Worm (Caenorhabditis elegans) whole organism, L1 larva: ENCODE data around the gene erfa-1.

Experiments used
- C04F5.9 ChIP-seq: sonication (generic microtip); optimal IDR thresholded peaks from 2 replicates; lab custom pipeline; 2016; ENCODE audit warnings: missing genetic modification characterization, missing compliant biosample characterization
- C16A3.4 ChIP-seq: fragments of 150-350 bp; optimal IDR thresholded peaks from 2 replicates; lab custom pipeline; 2014; ENCODE audit warnings: missing biosample characterization, missing genetic modification characterization
- F16B12.6 ChIP-seq: fragments of 150-350 bp; optimal IDR thresholded peaks from 2 replicates; lab custom pipeline; 2014; ENCODE audit warnings: missing biosample characterization, missing genetic modification characterization
- Y116A8C.19 ChIP-seq: sonication (generic microtip); optimal IDR thresholded peaks from 2 replicates; lab custom pipeline; 2016; ENCODE audit warnings: missing compliant biosample characterization, missing genetic modification characterization, borderline replicate concordance
- alr-1 ChIP-seq: fragments of 200-800 bp; sonication (Bioruptor generic); optimal IDR thresholded peaks from 2 replicates; lab custom pipeline; 2018; ENCODE audit warnings: borderline replicate concordance, mild to moderate bottlenecking, missing genetic modification characterization, missing compliant biosample characterization
- aly-2 ChIP-seq: fragments of 150-350 bp; optimal IDR thresholded peaks from 2 replicates; lab custom pipeline; 2014; ENCODE audit warnings: missing biosample characterization, missing genetic modification characterization
- ama-1 ChIP-seq: fragments of 150-350 bp; optimal IDR thresholded peaks from 2 replicates; lab custom pipeline; 2014
- blmp-1 ChIP-seq: fragments of 150-350 bp; optimal IDR thresholded peaks from 2 replicates; lab custom pipeline; 2014; ENCODE audit warnings: missing biosample characterization, missing genetic modification characterization
- ceh-8 ChIP-seq: fragments of 200-800 bp; sonication (Bioruptor generic); optimal IDR thresholded peaks from 2 replicates; lab custom pipeline; 2018; ENCODE audit warnings: mild to moderate bottlenecking, missing genetic modification characterization, moderate library complexity, missing compliant biosample characterization
- ceh-88 ChIP-seq: fragments of 200-800 bp; sonication (Bioruptor generic); IDR thresholded peaks from 2 replicates; pipeline ENCODE4 v1.3.6; 2022; ENCODE audit warnings: missing genetic modification characterization, missing compliant biosample characterization
- dsc-1 ChIP-seq: sonication (generic microtip); optimal IDR thresholded peaks from 2 replicates; lab custom pipeline; 2016; ENCODE audit warnings: mild to moderate bottlenecking, missing genetic modification characterization, missing compliant biosample characterization
- efl-1 ChIP-seq, 4 experiments: fragments of 150-350 bp; optimal IDR thresholded peaks in 3 of 4; peaks in 1 of 4; 1 replicate in 1 of 4; 2 replicates in 3 of 4; lab custom pipeline; 2014; ENCODE audit warnings: missing biosample characterization in 2 of 4, missing genetic modification characterization in 2 of 4, missing genetic modification reagents in 2 of 4
- egl-13 ChIP-seq: sonication (generic microtip); optimal IDR thresholded peaks from 2 replicates; lab custom pipeline; 2016; ENCODE audit warnings: missing genotype, missing genetic modification reagents, missing genetic modification characterization, missing compliant biosample characterization
- egl-27 ChIP-seq, 2 experiments: fragments of 150-350 bp in 1 of 2; sonication (generic microtip); optimal IDR thresholded peaks; 3 replicates each; lab custom pipeline; 2017 to 2018; ENCODE audit warnings: missing biosample characterization in 2 of 2, missing genetic modification characterization in 2 of 2, missing genetic modification reagents in 2 of 2
- elt-2 ChIP-seq: sonication (generic microtip); optimal IDR thresholded peaks from 2 replicates; lab custom pipeline; 2016; ENCODE audit warnings: missing genetic modification characterization, mild to moderate bottlenecking, inconsistent platforms, missing compliant biosample characterization, missing genetic modification reagents
- elt-3 ChIP-seq, 6 experiments: fragments of 150-350 bp in 1 of 6; sonication (generic microtip); optimal IDR thresholded peaks; 2 replicates each; lab custom pipeline; 2017 to 2018; ENCODE audit warnings: missing biosample characterization in 6 of 6, missing genetic modification characterization in 6 of 6, inconsistent platforms in 1 of 6
- fkh-4 ChIP-seq: sonication (generic microtip); optimal IDR thresholded peaks from 2 replicates; lab custom pipeline; 2016; ENCODE audit warnings: missing compliant biosample characterization, missing genetic modification characterization, borderline replicate concordance
- fkh-8 ChIP-seq: sonication (generic microtip); optimal IDR thresholded peaks from 2 replicates; lab custom pipeline; 2016; ENCODE audit warnings: mild to moderate bottlenecking, missing genetic modification characterization, missing compliant biosample characterization
- fos-1 ChIP-seq: fragments of 150-350 bp; optimal IDR thresholded peaks from 2 replicates; lab custom pipeline; 2014; ENCODE audit warnings: missing biosample characterization, missing genetic modification characterization
- grh-1 ChIP-seq: fragments of 200-800 bp; sonication (Bioruptor generic); IDR thresholded peaks from 2 replicates; pipeline ENCODE4 v1.3.6; 2022; ENCODE audit warnings: missing genetic modification reagents, missing genetic modification characterization, missing compliant biosample characterization
- hlh-4 ChIP-seq: sonication (generic microtip); optimal IDR thresholded peaks from 2 replicates; lab custom pipeline; 2016; ENCODE audit warnings: mild to moderate bottlenecking, missing genetic modification characterization, missing compliant biosample characterization
- hpl-2 ChIP-seq: fragments of 150-350 bp; optimal IDR thresholded peaks from 2 replicates; lab custom pipeline; 2014; ENCODE audit warnings: missing biosample characterization, missing genetic modification reagents, missing genetic modification characterization
- irx-1 ChIP-seq: sonication (generic microtip); optimal IDR thresholded peaks from 2 replicates; lab custom pipeline; 2016; ENCODE audit warnings: missing genetic modification characterization, missing compliant biosample characterization
- isw-1 ChIP-seq: fragments of 200-800 bp; sonication (Bioruptor generic); IDR thresholded peaks from 2 replicates; pipeline ENCODE4 v1.3.6; 2022; ENCODE audit warnings: missing genetic modification characterization, missing compliant biosample characterization
- jun-1 ChIP-seq: fragments of 150-350 bp; optimal IDR thresholded peaks from 2 replicates; lab custom pipeline; 2014; ENCODE audit warnings: missing biosample characterization, missing genetic modification reagents, missing genetic modification characterization
- lin-13 ChIP-seq: fragments of 150-350 bp; optimal IDR thresholded peaks from 2 replicates; lab custom pipeline; 2014; ENCODE audit warnings: missing biosample characterization, missing genetic modification reagents, missing genetic modification characterization
- lin-14 ChIP-seq: fragments of 200-800 bp; sonication (Bioruptor generic); optimal IDR thresholded peaks from 2 replicates; lab custom pipeline; 2018; ENCODE audit warnings: mild to moderate bottlenecking, missing genetic modification characterization, moderate library complexity, missing compliant biosample characterization
- lin-15B ChIP-seq: fragments of 150-350 bp; sonication (generic microtip); optimal IDR thresholded peaks from 3 replicates; lab custom pipeline; 2014; ENCODE audit warnings: missing biosample characterization, missing genetic modification characterization
- lin-35 ChIP-seq, 2 experiments: fragments of 150-350 bp; optimal IDR thresholded peaks; 2 replicates each; lab custom pipeline; 2014; ENCODE audit warnings: missing biosample characterization in 2 of 2, missing genetic modification characterization in 2 of 2, missing genetic modification reagents in 2 of 2
- lin-39 ChIP-seq: fragments of 150-350 bp; optimal IDR thresholded peaks from 2 replicates; lab custom pipeline; 2014; ENCODE audit warnings: missing biosample characterization, missing genetic modification reagents, missing genetic modification characterization
- lsy-2 ChIP-seq, 2 experiments: fragments of 150-350 bp; optimal IDR thresholded peaks; 2 replicates each; lab custom pipeline; 2014; ENCODE audit warnings: missing biosample characterization in 2 of 2, missing genetic modification characterization in 2 of 2
- mab-9 ChIP-seq: fragments of 200-800 bp; sonication (Bioruptor generic); IDR thresholded peaks from 2 replicates; pipeline ENCODE4 v1.3.6; 2022; ENCODE audit warnings: missing genetic modification reagents, missing genetic modification characterization, missing compliant biosample characterization
- mdl-1 ChIP-seq, 2 experiments: fragments of 150-350 bp; optimal IDR thresholded peaks; 2 replicates each; lab custom pipeline; 2014 to 2017; ENCODE audit warnings: missing biosample characterization in 2 of 2, missing genetic modification characterization in 2 of 2, inconsistent platforms in 1 of 2
- mef-2 ChIP-seq: fragments of 150-350 bp; optimal IDR thresholded peaks from 2 replicates; lab custom pipeline; 2014; ENCODE audit warnings: missing biosample characterization, missing genetic modification characterization
- mep-1 ChIP-seq: fragments of 150-350 bp; optimal IDR thresholded peaks from 2 replicates; lab custom pipeline; 2014; ENCODE audit warnings: missing biosample characterization, missing genetic modification characterization
- nhr-12 ChIP-seq: sonication (generic microtip); optimal IDR thresholded peaks from 2 replicates; lab custom pipeline; 2017; ENCODE audit warnings: missing biosample characterization, missing genetic modification characterization
- nhr-28 ChIP-seq: fragments of 150-350 bp; optimal IDR thresholded peaks from 2 replicates; lab custom pipeline; 2014; ENCODE audit warnings: missing biosample characterization, missing genetic modification characterization
- nhr-71 ChIP-seq: sonication (generic microtip); optimal IDR thresholded peaks from 2 replicates; lab custom pipeline; 2016; ENCODE audit warnings: mild to moderate bottlenecking, missing genetic modification characterization, moderate library complexity, missing compliant biosample characterization
- pax-3 ChIP-seq: fragments of 200-800 bp; sonication (Bioruptor generic); optimal IDR thresholded peaks from 2 replicates; lab custom pipeline; 2018; ENCODE audit warnings: mild to moderate bottlenecking, missing genetic modification characterization, moderate library complexity, missing compliant biosample characterization
- rnt-1 ChIP-seq: sonication (generic microtip); optimal IDR thresholded peaks from 2 replicates; lab custom pipeline; 2016; ENCODE audit warnings: mild to moderate bottlenecking, missing genetic modification characterization, moderate library complexity, missing compliant biosample characterization
- skn-1 ChIP-seq: fragments of 150-350 bp; optimal IDR thresholded peaks from 2 replicates; lab custom pipeline; 2014; ENCODE audit warnings: missing biosample characterization, missing genetic modification characterization
- sox-4 ChIP-seq: sonication (generic microtip); optimal IDR thresholded peaks from 2 replicates; lab custom pipeline; 2016; ENCODE audit warnings: missing genetic modification characterization, missing compliant biosample characterization
- sptf-1 ChIP-seq: fragments of 150-350 bp; optimal IDR thresholded peaks from 2 replicates; lab custom pipeline; 2014; ENCODE audit warnings: missing biosample characterization, missing genetic modification characterization
- swsn-7 ChIP-seq: sonication (generic microtip); optimal IDR thresholded peaks from 2 replicates; lab custom pipeline; 2016; ENCODE audit warnings: missing genetic modification characterization, missing compliant biosample characterization
- tbx-2 ChIP-seq: sonication (generic microtip); optimal IDR thresholded peaks from 2 replicates; lab custom pipeline; 2016; ENCODE audit warnings: missing genetic modification characterization, missing compliant biosample characterization
- tlp-1 ChIP-seq: fragments of 150-350 bp; optimal IDR thresholded peaks from 2 replicates; lab custom pipeline; 2014; ENCODE audit warnings: missing biosample characterization, missing genetic modification characterization
- unc-130 ChIP-seq: fragments of 150-350 bp; optimal IDR thresholded peaks from 2 replicates; lab custom pipeline; 2017; ENCODE audit warnings: missing biosample characterization, missing genetic modification characterization, inconsistent platforms
- unc-30 ChIP-seq: sonication (generic microtip); optimal IDR thresholded peaks from 2 replicates; lab custom pipeline; 2017; ENCODE audit warnings: missing biosample characterization, missing genetic modification characterization
- unc-62 ChIP-seq: fragments of 150-350 bp; optimal IDR thresholded peaks from 2 replicates; lab custom pipeline; 2014; ENCODE audit warnings: missing biosample characterization, missing genetic modification reagents, missing genetic modification characterization
- unc-86 ChIP-seq: sonication (generic microtip); optimal IDR thresholded peaks from 2 replicates; lab custom pipeline; 2016; ENCODE audit warnings: missing genetic modification characterization, missing compliant biosample characterization
- unc-98 ChIP-seq: fragments of 200-800 bp; sonication (Bioruptor generic); IDR thresholded peaks from 2 replicates; pipeline ENCODE4 v1.3.6; 2022; ENCODE audit warnings: missing genetic modification characterization, missing compliant biosample characterization
- vab-15 ChIP-seq: sonication (generic microtip); optimal IDR thresholded peaks from 2 replicates; lab custom pipeline; 2017; ENCODE audit warnings: missing genotype, mild to moderate bottlenecking, missing genetic modification characterization, missing compliant biosample characterization
- xbp-1 ChIP-seq: sonication (generic microtip); optimal IDR thresholded peaks from 2 replicates; lab custom pipeline; 2016; ENCODE audit warnings: missing genetic modification characterization, missing compliant biosample characterization
- ztf-4 ChIP-seq: fragments of 150-350 bp; optimal IDR thresholded peaks from 2 replicates; lab custom pipeline; 2014; ENCODE audit warnings: missing biosample characterization, missing genetic modification characterization

erfa-1 gene

ce11 chrV:6429870-6430339 lies 4.0 kb upstream of the erfa-1 start, which contains the start of gene alh-4:
TSS of gene alh-4 (minus strand) at chrV:6429920.
- TF ChIP-seq nhr-71 (tag; lab: Kevin White, UChicago) (peak; percentile 42), mab-9 (GFP tag; lab: Robert Waterston, UW) (no peak), aly-2 (tag; lab: Kevin White, UChicago) (no peak), C16A3.4 (tag; lab: Kevin White, UChicago) (no peak), unc-98 (no peak), ceh-88 (no peak), fkh-8 (no peak), vab-15 (peak; percentile 8), hpl-2 (GFP tag; lab: Kevin White, UChicago) (no peak), efl-1 (optimal IDR thresholded peaks at IDR 0.05; lab: Kevin White, UChicago) (no peak), efl-1 (GFP tag; optimal IDR thresholded peaks at IDR 0.05 in 1 of 2; lab: Kevin White, UChicago) (no peak), lsy-2 (tag; optimal IDR thresholded peaks at IDR 0.05; lab: Kevin White, UChicago) (peak in 1 of 2 experiments; percentile 28), egl-27 (tag; optimal IDR thresholded peaks at IDR 0.05; lab: Kevin White, UChicago) (no peak), nhr-28 (tag; lab: Kevin White, UChicago) (no peak), mef-2 (no peak), F16B12.6 (no peak), tlp-1 (tag; lab: Kevin White, UChicago) (no peak), nhr-12 (tag; lab: Kevin White, UChicago) (no peak), ceh-8 (GFP tag; lab: Kevin White, UChicago) (no peak), isw-1 (GFP tag; lab: Robert Waterston, UW) (no peak), fkh-4 (tag; lab: Kevin White, UChicago) (no peak), elt-2 (tag; lab: Kevin White, UChicago) (no peak), lin-15B (tag; lab: Kevin White, UChicago) (no peak), unc-62 (GFP tag; lab: Kevin White, UChicago) (no peak), dsc-1 (tag; lab: Kevin White, UChicago) (no peak), pax-3 (tag; lab: Kevin White, UChicago) (no peak), lin-13 (GFP tag; lab: Kevin White, UChicago) (no peak), grh-1 (GFP tag; lab: Robert Waterston, UW) (no peak; the same call in 1 of the 2 replicates), irx-1 (no peak), mdl-1 (tag; optimal IDR thresholded peaks at IDR 0.05; lab: Kevin White, UChicago) (peak in 1 of 2 experiments; percentile 40), ama-1 (lab: Kevin White, UChicago) (peak; percentile 35), ztf-4 (tag; lab: Kevin White, UChicago) (no peak), sptf-1 (no peak), skn-1 (tag; lab: Kevin White, UChicago) (no peak), blmp-1 (tag; lab: Kevin White, UChicago) (peak; percentile 79), lin-14 (GFP tag; lab: Kevin White, UChicago) (peak; percentile 45), lin-35 (GFP tag; optimal IDR thresholded peaks at IDR 0.05; lab: Kevin White, UChicago) (peak in 1 of 2 experiments; percentile 37), tbx-2 (tag; lab: Kevin White, UChicago) (peak; percentile 17), jun-1 (tag; lab: Kevin White, UChicago) (no peak), rnt-1 (tag; lab: Kevin White, UChicago) (no peak), unc-130 (tag; lab: Kevin White, UChicago) (peak; percentile 52), fos-1 (tag; lab: Kevin White, UChicago) (no peak), alr-1 (tag; lab: Kevin White, UChicago) (no peak), unc-30 (tag; lab: Kevin White, UChicago) (no peak), mep-1 (tag; lab: Kevin White, UChicago) (peak; percentile 8), unc-86 (tag; lab: Kevin White, UChicago) (no peak), lin-39 (no peak), xbp-1 (no peak), hlh-4 (tag; lab: Kevin White, UChicago) (no peak), sox-4 (tag; lab: Kevin White, UChicago) (no peak), Y116A8C.19 (tag; lab: Kevin White, UChicago) (no peak), swsn-7 (tag; lab: Kevin White, UChicago) (no peak), egl-13 (tag; lab: Kevin White, UChicago) (no peak), C04F5.9 (tag; lab: Kevin White, UChicago) (no peak), elt-3 (tag; optimal IDR thresholded peaks at IDR 0.05; lab: Kevin White, UChicago) (peak in 1 of 6 experiments; percentile 77)
